Fruit fly (Drosophila melanogaster) whole organism, wandering third instar larva: ENCODE data around the gene Ag5r2.

Experiments
- Abd-B ChIP-seq: fragments of >200 bp; optimal IDR thresholded peaks from 2 replicates; lab custom pipeline; 2017; ENCODE audit warnings: missing biosample characterization, missing genetic modification characterization
- CG9705 ChIP-seq: fragments of 200-800 bp; sonication (Bioruptor generic); optimal IDR thresholded peaks from 2 replicates; lab custom pipeline; 2018; ENCODE audit warnings: missing biosample characterization, mild to moderate bottlenecking, missing genetic modification characterization
- Dif ChIP-seq: fragments of 200-275, 200-300 bp; sonication (Bioruptor generic); optimal IDR thresholded peaks from 2 replicates; lab custom pipeline; 2018; ENCODE audit warnings: missing biosample characterization, missing genetic modification characterization; ENCODE audit not compliant: partially characterized antibody
- GATAd ChIP-seq: sonication (Bioruptor generic); optimal IDR thresholded peaks from 2 replicates; lab custom pipeline; 2016; ENCODE audit warnings: missing biosample characterization, missing genetic modification characterization
- Mio ChIP-seq: sonication (Bioruptor generic); optimal IDR thresholded peaks from 2 replicates; lab custom pipeline; 2016; ENCODE audit warnings: missing biosample characterization, missing genetic modification characterization
- foxo ChIP-seq, 2 experiments: fragments of 200-800 bp; sonication (Bioruptor generic); optimal IDR thresholded peaks; 2 replicates in 1 of 2; 3 replicates in 1 of 2; lab custom pipeline; 2016 to 2017; ENCODE audit warnings: missing biosample characterization in 2 of 2, missing genetic modification characterization in 2 of 2
- fru ChIP-seq: fragments of 200-800 bp; sonication (Bioruptor generic); optimal IDR thresholded peaks from 3 replicates; lab custom pipeline; 2016; ENCODE audit warnings: missing biosample characterization, mild to moderate bottlenecking, missing genetic modification characterization
- h ChIP-seq: fragments of 200-800 bp; sonication (Bioruptor generic); optimal IDR thresholded peaks from 3 replicates; lab custom pipeline; 2016; ENCODE audit warnings: missing biosample characterization, mild to moderate bottlenecking, missing genetic modification characterization
- pan ChIP-seq: fragments of >200 bp; optimal IDR thresholded peaks from 2 replicates; lab custom pipeline; 2017

dm6 chrX:14751162-14751561 is 32.7 kb downstream of the Ag5r2 start:
- TF ChIP-seq Mio (GFP tag; lab: Kevin White, UChicago) (no peak), foxo (GFP tag; optimal IDR thresholded peaks at IDR 0.05; lab: Kevin White, UChicago) (no peak), h (GFP tag; lab: Kevin White, UChicago) (peak; percentile 18), pan (lab: Kevin White, UChicago) (no peak), GATAd (GFP tag; lab: Kevin White, UChicago) (no peak), CG9705 (GFP tag; lab: Kevin White, UChicago) (no peak), Abd-B (no peak), Dif (no peak), fru (GFP tag; lab: Kevin White, UChicago) (no peak)
